Worm (Caenorhabditis elegans): ENCODE measurements around the gene clec-229.

ce11 chrV:15330314-15330713 is 11.0 kb downstream of the clec-229 start, which contains the start of gene srh-295:
- no peak for TF ChIP-seq lsy-2 (tag; optimal IDR thresholded peaks at IDR 0.05)
- no peak for TF ChIP-seq pha-4 (GFP tag; IDR thresholded peaks at IDR 0.05)
- no peak for TF ChIP-seq pha-4 (tag; optimal IDR thresholded peaks at IDR 0.05)
- TF ChIP-seq nhr-76 (tag; optimal IDR thresholded peaks at IDR 0.05) = no peak
- no peak for TF ChIP-seq nhr-11 (tag; optimal IDR thresholded peaks at IDR 0.05)
- TF ChIP-seq unc-62 (GFP tag; optimal IDR thresholded peaks at IDR 0.05 in 1 of 2) = no peak
- TF ChIP-seq unc-62 (tag; optimal IDR thresholded peaks at IDR 0.05) = no peak
- no peak for TF ChIP-seq aly-2 (tag; optimal IDR thresholded peaks at IDR 0.05)
- no peak for TF ChIP-seq ama-1 (optimal IDR thresholded peaks at IDR 0.05)
- TF ChIP-seq mxl-2 (GFP tag; conservative IDR thresholded peaks at IDR 0.05) = no peak
- TF ChIP-seq nhr-237 (tag; optimal IDR thresholded peaks at IDR 0.05) = no peak
